Fruit fly (Drosophila melanogaster) whole organism, pupa: Measurements from ENCODE around the gene CG31988.

Experiments
- CG12605 ChIP-seq: fragments of 200-800 bp; sonication (Bioruptor generic); IDR thresholded peaks from 2 replicates; pipeline ENCODE4 v1.3.6; 2022; ENCODE audit warnings: missing biosample characterization, missing genetic modification characterization
- CG13204 ChIP-seq: fragments of 200-800 bp; sonication (Bioruptor generic); optimal IDR thresholded peaks from 2 replicates; lab custom pipeline; 2018; ENCODE audit warnings: missing biosample characterization, mild to moderate bottlenecking, missing genetic modification characterization, moderate library complexity
- CG14655 ChIP-seq: fragments of 200-800 bp; sonication (Bioruptor generic); optimal IDR thresholded peaks from 3 replicates; lab custom pipeline; 2017; ENCODE audit warnings: mild to moderate bottlenecking, missing biosample characterization, missing genetic modification reagents, missing genetic modification characterization
- CG4496 ChIP-seq: fragments of 200-800 bp; sonication (Bioruptor generic); IDR thresholded peaks from 3 replicates; pipeline ENCODE4 v1.3.6; 2022; ENCODE audit warnings: missing biosample characterization, missing genetic modification characterization
- CG8159 ChIP-seq: fragments of 200-800 bp; sonication (Bioruptor generic); optimal IDR thresholded peaks from 3 replicates; lab custom pipeline; 2018; ENCODE audit warnings: missing biosample characterization, mild to moderate bottlenecking, missing genetic modification characterization, moderate library complexity
- CG8301 ChIP-seq: fragments of 200-800 bp; sonication (Bioruptor generic); optimal IDR thresholded peaks from 2 replicates; lab custom pipeline; 2018; ENCODE audit warnings: missing biosample characterization, mild to moderate bottlenecking, missing genetic modification characterization
- CG9948 ChIP-seq: fragments of 200-800 bp; sonication (Bioruptor generic); optimal IDR thresholded peaks from 2 replicates; lab custom pipeline; 2018; ENCODE audit warnings: missing biosample characterization, mild to moderate bottlenecking, missing genetic modification characterization, moderate library complexity
- EcR ChIP-seq: fragments of 200-800 bp; sonication (Bioruptor generic); optimal IDR thresholded peaks from 3 replicates; lab custom pipeline; 2019; ENCODE audit warnings: missing biosample characterization, missing genetic modification characterization, mild to moderate bottlenecking, moderate library complexity, missing genetic modification reagents
- Pif1B ChIP-seq: fragments of 200-800 bp; sonication (Bioruptor generic); optimal IDR thresholded peaks from 3 replicates; lab custom pipeline; 2016; ENCODE audit warnings: missing biosample characterization, missing genetic modification characterization
- Snoo ChIP-seq: fragments of 200-800 bp; sonication (Bioruptor generic); optimal IDR thresholded peaks from 3 replicates; lab custom pipeline; 2017; ENCODE audit warnings: missing biosample characterization, mild to moderate bottlenecking, missing genetic modification characterization, inconsistent platforms
- fd96Ca ChIP-seq: fragments of 200-800 bp; sonication (Bioruptor generic); IDR thresholded peaks from 3 replicates; pipeline ENCODE4 v1.3.6; 2022; ENCODE audit warnings: missing biosample characterization, missing genetic modification characterization

- TF ChIP-seq Snoo (tag; lab: Kevin White, UChicago) (no peak), EcR (GFP tag; lab: Kevin White, UChicago) (no peak), CG12605 (GFP tag; lab: Robert Waterston, UW) (no peak), CG8159 (tag; lab: Kevin White, UChicago) (no peak), CG14655 (no peak), CG8301 (tag; lab: Kevin White, UChicago) (no peak), fd96Ca (0 out of 3 replicates have a peak, but pooled peaks have one; percentile 25), CG4496 (GFP tag; lab: Robert Waterston, UW) (no peak), CG13204 (GFP tag; lab: Kevin White, UChicago) (no peak), CG9948 (tag; lab: Kevin White, UChicago) (no peak), Pif1B (no peak)
These were observed 39.7 kb downstream of the CG31988 start, which contains the start of gene Nbr for dm6 chr2L:21162875-21163274.
